Fruit fly (Drosophila melanogaster) whole organism, adult: Measurements from ENCODE around the gene CG34290.

Experiments used
- CG11617 ChIP-seq: fragments of 200-800 bp; sonication (Bioruptor generic); optimal IDR thresholded peaks from 2 replicates; lab custom pipeline; 2017; ENCODE audit warnings: mild to moderate bottlenecking, missing biosample characterization, missing genetic modification reagents, missing genetic modification characterization
- CG14711 ChIP-seq: fragments of 200-800 bp; sonication (Bioruptor generic); optimal IDR thresholded peaks from 2 replicates; lab custom pipeline; 2018; ENCODE audit warnings: missing biosample characterization, mild to moderate bottlenecking, missing genetic modification characterization, moderate library complexity
- CG1620 ChIP-seq: fragments of 200-800 bp; sonication (Bioruptor generic); optimal IDR thresholded peaks from 2 replicates; lab custom pipeline; 2016; ENCODE audit warnings: missing biosample characterization, missing genetic modification characterization
- CG5204 ChIP-seq: fragments of 200-800 bp; sonication (Bioruptor generic); optimal IDR thresholded peaks from 2 replicates; lab custom pipeline; 2016; ENCODE audit warnings: missing biosample characterization, missing genetic modification characterization
- CG7045 ChIP-seq: fragments of 200-800 bp; sonication (Bioruptor generic); optimal IDR thresholded peaks from 2 replicates; lab custom pipeline; 2017; ENCODE audit warnings: missing biosample characterization, mild to moderate bottlenecking, missing genetic modification characterization
- CG7101 ChIP-seq: fragments of 200-800 bp; sonication (Bioruptor generic); optimal IDR thresholded peaks from 2 replicates; lab custom pipeline; 2018; ENCODE audit warnings: missing biosample characterization, mild to moderate bottlenecking, missing genetic modification characterization, moderate library complexity
- Crg-1 ChIP-seq: fragments of 200-800 bp; sonication (Bioruptor generic); optimal IDR thresholded peaks from 2 replicates; lab custom pipeline; 2016; ENCODE audit warnings: missing biosample characterization, missing genetic modification characterization
- Hr96 ChIP-seq: fragments of 200-800 bp; sonication (Bioruptor generic); optimal IDR thresholded peaks from 2 replicates; lab custom pipeline; 2016; ENCODE audit warnings: missing biosample characterization, missing genetic modification characterization
- Mnt ChIP-seq: fragments of 200-800 bp; sonication (Bioruptor generic); optimal IDR thresholded peaks from 2 replicates; lab custom pipeline; 2016; ENCODE audit warnings: missing biosample characterization, mild to moderate bottlenecking, missing genetic modification characterization
- bab1 ChIP-seq: fragments of 200-800 bp; sonication (Bioruptor generic); optimal IDR thresholded peaks from 3 replicates; lab custom pipeline; 2019; ENCODE audit warnings: missing biosample characterization, mild to moderate bottlenecking, missing genetic modification characterization, moderate library complexity
- cic ChIP-seq: fragments of 200-800 bp; sonication (Bioruptor generic); optimal IDR thresholded peaks from 2 replicates; lab custom pipeline; 2017; ENCODE audit warnings: missing biosample characterization, mild to moderate bottlenecking, missing genetic modification characterization, moderate library complexity
- kay ChIP-seq: fragments of 200-800 bp; sonication (Bioruptor generic); peaks from one replicate; lab custom pipeline; 2016; ENCODE audit warnings: missing biosample characterization, missing genetic modification characterization, borderline replicate concordance
- pad ChIP-seq: fragments of 200-800 bp; sonication (Bioruptor generic); optimal IDR thresholded peaks from 3 replicates; lab custom pipeline; 2017; ENCODE audit warnings: missing biosample characterization, missing genetic modification characterization, mild to moderate bottlenecking, moderate library complexity, missing genetic modification reagents
- tj ChIP-seq: fragments of 200-800 bp; sonication (Bioruptor generic); optimal IDR thresholded peaks from 3 replicates; lab custom pipeline; 2017; ENCODE audit warnings: missing biosample characterization, mild to moderate bottlenecking, missing genetic modification characterization, moderate library complexity

dm6 chr3R:24258333-24258732 lies 31.3 kb downstream of the CG34290 start:
- TF ChIP-seq Hr96 (GFP tag; lab: Kevin White, UChicago) (no peak), CG1620 (GFP tag; lab: Kevin White, UChicago) (no peak), kay (GFP tag; lab: Kevin White, UChicago) (no peak), cic (no peak), CG11617 (GFP tag; lab: Kevin White, UChicago) (no peak), CG7045 (no peak), CG5204 (GFP tag; lab: Kevin White, UChicago) (no peak), CG7101 (tag; lab: Kevin White, UChicago) (no peak), Crg-1 (no peak), pad (no peak), tj (GFP tag; lab: Kevin White, UChicago) (no peak), Mnt (GFP tag; lab: Kevin White, UChicago) (no peak), CG14711 (tag; lab: Kevin White, UChicago) (no peak), bab1 (GFP tag; lab: Kevin White, UChicago) (no peak)
